Worm (Caenorhabditis elegans) whole organism, young adult: ENCODE data around the gene rpl-29.

Experiments used
- Y79H2A.3 ChIP-seq: fragments of 200-800 bp; sonication (Bioruptor generic); conservative IDR thresholded peaks from 2 replicates; pipeline ENCODE4 v1.3.6; 2022; ENCODE audit warnings: missing genetic modification reagents, missing genetic modification characterization, missing compliant biosample characterization
- bed-2 ChIP-seq: fragments of 200-800 bp; sonication (Bioruptor generic); IDR thresholded peaks from 2 replicates; pipeline ENCODE4 v1.3.6; 2022; ENCODE audit warnings: missing genetic modification reagents, missing genetic modification characterization, missing compliant biosample characterization
- ccch-3 ChIP-seq: fragments of 200-800 bp; sonication (Bioruptor generic); optimal IDR thresholded peaks from 2 replicates; lab custom pipeline; 2018; ENCODE audit warnings: mild to moderate bottlenecking, missing genetic modification characterization, missing compliant biosample characterization
- ets-4 ChIP-seq: fragments of 200-800 bp; sonication (Bioruptor generic); optimal IDR thresholded peaks from 2 replicates; lab custom pipeline; 2018; ENCODE audit warnings: mild to moderate bottlenecking, missing genetic modification characterization, missing compliant biosample characterization
- pha-4 ChIP-seq: fragments of 150-350 bp; sonication (generic microtip); optimal IDR thresholded peaks from 2 replicates; lab custom pipeline; 2014; ENCODE audit warnings: missing biosample characterization, missing genetic modification reagents, missing genetic modification characterization

DNA sequence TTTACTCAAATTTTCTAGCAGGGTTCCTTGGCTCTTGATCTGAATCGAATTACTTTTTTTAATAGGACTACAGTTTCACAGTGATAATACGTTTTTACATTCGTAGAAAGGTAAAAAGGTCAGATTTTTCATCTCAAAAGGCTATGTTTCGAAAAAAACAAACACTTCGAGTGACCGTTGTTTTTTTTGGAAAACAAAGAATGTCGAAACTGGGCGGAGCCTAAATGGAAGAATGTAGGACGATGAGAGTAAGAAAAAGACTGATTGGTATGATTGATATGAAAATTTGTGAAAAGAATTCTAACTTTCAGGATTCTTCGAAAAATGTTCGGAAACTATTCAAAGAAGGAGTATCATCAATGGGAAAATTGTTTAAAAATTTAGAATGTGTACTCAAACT is 30.9 kb downstream of the rpl-29 start, which contains the start of gene Y37A1A.2:
- no peak for TF ChIP-seq ccch-3 (GFP tag; lab: Kevin White, UChicago)
- TF ChIP-seq Y79H2A.3 (GFP tag; lab: Robert Waterston, UW) = no peak
- no peak for TF ChIP-seq ets-4 (GFP tag; lab: Kevin White, UChicago)
- no peak for TF ChIP-seq bed-2 (GFP tag; lab: Robert Waterston, UW)
- TF ChIP-seq pha-4 (tag; lab: Kevin White, UChicago) = no peak
